Worm (Caenorhabditis elegans) whole organism, L4/young adult: ENCODE results near the gene Y57A10C.9.

ENCODE experiments used
- W03F9.2 ChIP-seq: fragments of 150-350 bp; optimal IDR thresholded peaks from 2 replicates; lab custom pipeline; 2014; ENCODE audit warnings: missing biosample characterization, missing genetic modification characterization
- him-1 ChIP-seq: sonication (generic microtip); optimal IDR thresholded peaks from 2 replicates; lab custom pipeline; 2016; ENCODE audit warnings: missing genotype, missing genetic modification reagents, missing genetic modification characterization, missing compliant biosample characterization

DNA sequence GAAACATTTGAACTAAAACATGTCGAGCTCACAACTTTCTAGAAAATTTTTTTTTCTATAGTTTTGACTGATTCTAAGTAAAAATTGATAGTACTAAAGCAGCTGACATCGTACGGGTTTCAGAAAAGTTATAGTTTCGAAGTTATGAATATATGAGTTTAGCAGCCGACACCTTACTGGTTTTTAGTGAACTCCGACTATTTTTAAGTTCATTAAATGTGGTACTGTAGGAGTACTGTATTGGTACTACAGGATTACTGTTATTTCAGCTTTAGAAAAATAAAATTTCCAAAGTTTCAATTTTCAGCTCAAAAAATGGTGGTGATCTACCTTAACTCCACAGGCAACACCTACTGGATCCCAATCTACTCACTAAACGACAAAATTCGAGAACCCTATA lies 27.2 kb upstream of the Y57A10C.9 start, which contains the start of gene sre-37:
- TF ChIP-seq him-1, result no peak
- TF ChIP-seq W03F9.2 (tag; lab: Kevin White, UChicago), result no peak
